Worm (Caenorhabditis elegans) whole organism, L4/young adult: Measurements from ENCODE around the gene ccd-5.

Experiments
- dao-5 ChIP-seq: sonication (generic microtip); optimal IDR thresholded peaks from 2 replicates; lab custom pipeline; 2016; ENCODE audit warnings: missing genotype, missing genetic modification characterization, moderate library complexity, missing compliant biosample characterization
- him-1 ChIP-seq: sonication (generic microtip); optimal IDR thresholded peaks from 2 replicates; lab custom pipeline; 2016; ENCODE audit warnings: missing genotype, missing genetic modification reagents, missing genetic modification characterization, missing compliant biosample characterization

ce11 chrX:2613077-2613476, 40.6 kb upstream of the ccd-5 start:
- TF ChIP-seq dao-5 (peak; percentile 84), him-1 (tag; lab: Kevin White, UChicago) (peak; percentile 56)
